Fruit fly (Drosophila melanogaster): ENCODE data around the gene Idi.

Gene Idi

dm6 chr3R:21295695-21296037 is 25.7 kb downstream of the Idi start:
- TF ChIP-seq Myc (optimal IDR thresholded peaks at IDR 0.05) (peak; percentile 41), rgr (GFP tag; optimal IDR thresholded peaks at IDR 0.05) (no peak), pan (optimal IDR thresholded peaks at IDR 0.05) (no peak), ey (GFP tag; optimal IDR thresholded peaks at IDR 0.05) (no peak)

- peak; percentile 53 for TF ChIP-seq tai (GFP tag; optimal IDR thresholded peaks at IDR 0.05)
- TF ChIP-seq usp (GFP tag; optimal IDR thresholded peaks at IDR 0.05), result no peak
- peak; percentile 62 for TF ChIP-seq jim (GFP tag; optimal IDR thresholded peaks at IDR 0.05)
- TF ChIP-seq OdsH (GFP tag; optimal IDR thresholded peaks at IDR 0.05), result peak; percentile 89
- peak; percentile 57 for TF ChIP-seq Dif (GFP tag; optimal IDR thresholded peaks at IDR 0.05; ENCODE audit: partially characterized antibody)
- TF ChIP-seq woc (GFP tag; optimal IDR thresholded peaks at IDR 0.05), result peak; percentile 90
- TF ChIP-seq Abd-B (GFP tag; optimal IDR thresholded peaks at IDR 0.05), result no peak
- TF ChIP-seq fru (GFP tag; optimal IDR thresholded peaks at IDR 0.05), result peak; percentile 84
- peak; percentile 72 for TF ChIP-seq CrebA (GFP tag; optimal IDR thresholded peaks at IDR 0.05; ENCODE audit: borderline replicate concordance)
- peak; percentile 65 for TF ChIP-seq CG32264 (GFP tag; optimal IDR thresholded peaks at IDR 0.05)
- TF ChIP-seq Hnf4 (GFP tag; optimal IDR thresholded peaks at IDR 0.05), result peak; percentile 62
- TF ChIP-seq dmrt93B (GFP tag; optimal IDR thresholded peaks at IDR 0.05), result peak; percentile 83
- no peak for TF ChIP-seq GATAd (GFP tag; optimal IDR thresholded peaks at IDR 0.05)
- peak; percentile 74 for TF ChIP-seq CG9705 (GFP tag; optimal IDR thresholded peaks at IDR 0.05)
- peak; percentile 9 for TF ChIP-seq dsf (GFP tag; optimal IDR thresholded peaks at IDR 0.05; ENCODE audit: borderline replicate concordance)
- TF ChIP-seq rgr (GFP tag; optimal IDR thresholded peaks at IDR 0.05), result peak; percentile 91
- no peak for TF ChIP-seq N (GFP tag; optimal IDR thresholded peaks at IDR 0.05)
- peak; percentile 93 for TF ChIP-seq Hr83 (GFP tag; optimal IDR thresholded peaks at IDR 0.05; ENCODE audit: poor library complexity, severe bottlenecking)
- peak; percentile 47 for TF ChIP-seq Vsx2 (GFP tag; optimal IDR thresholded peaks at IDR 0.05; ENCODE audit: partially characterized antibody)
- no peak for TF ChIP-seq pan (optimal IDR thresholded peaks at IDR 0.05)
- TF ChIP-seq Rel (GFP tag; optimal IDR thresholded peaks at IDR 0.05), result peak; percentile 59
- peak; percentile 52 for TF ChIP-seq Rel (tag; optimal IDR thresholded peaks at IDR 0.05)
- peak; percentile 85 for TF ChIP-seq brk (GFP tag; optimal IDR thresholded peaks at IDR 0.05)
- TF ChIP-seq h (GFP tag; optimal IDR thresholded peaks at IDR 0.05), result peak; percentile 94
- peak; percentile 24 for TF ChIP-seq Myc (optimal IDR thresholded peaks at IDR 0.05)
- TF ChIP-seq lola (GFP tag; optimal IDR thresholded peaks at IDR 0.05), result no peak
- peak; percentile 51 for TF ChIP-seq Mio (GFP tag; optimal IDR thresholded peaks at IDR 0.05)
- peak; percentile 94 for TF ChIP-seq Sp1 (GFP tag; optimal IDR thresholded peaks at IDR 0.05)
- TF ChIP-seq ey (GFP tag; optimal IDR thresholded peaks at IDR 0.05), result peak; percentile 89
- TF ChIP-seq psq (GFP tag; optimal IDR thresholded peaks at IDR 0.05), result peak; percentile 82
- TF ChIP-seq sage (GFP tag; optimal IDR thresholded peaks at IDR 0.05), result peak; percentile 86
- no peak for TF ChIP-seq Hr78 (GFP tag; optimal IDR thresholded peaks at IDR 0.05)
- TF ChIP-seq Dfd (GFP tag; optimal IDR thresholded peaks at IDR 0.05), result no peak
- peak; percentile 82 for TF ChIP-seq br (GFP tag; optimal IDR thresholded peaks at IDR 0.05)
- TF ChIP-seq HLH106 (tag; optimal IDR thresholded peaks at IDR 0.05), result peak; percentile 92
- peak; percentile 59 to 83 for TF ChIP-seq foxo (GFP tag; optimal IDR thresholded peaks at IDR 0.05)
- TF ChIP-seq dl (GFP tag; optimal IDR thresholded peaks at IDR 0.05; ENCODE audit: insufficient read depth in 1 of 2, partially characterized antibody in 2 of 2), result peak; percentile 38 to 47
- peak; percentile 3 for TF ChIP-seq Jra (GFP tag; optimal IDR thresholded peaks at IDR 0.05)
- TF ChIP-seq sv (GFP tag; optimal IDR thresholded peaks at IDR 0.05), result peak; percentile 75
These were observed 26.3 kb downstream of the Idi start for dm6 chr3R:21296038-21296727.
